Worm (Caenorhabditis elegans) whole organism, early embryonic: Measurements from ENCODE around the gene mdt-11.

Experiments used
- ama-1 ChIP-seq: fragments of 150-350 bp; optimal IDR thresholded peaks from 2 replicates; lab custom pipeline; 2014
- hnd-1 ChIP-seq: sonication (generic microtip); optimal IDR thresholded peaks from 2 replicates; lab custom pipeline; 2016; ENCODE audit warnings: missing genetic modification characterization, missing compliant biosample characterization
- scrt-1 ChIP-seq: fragments of 200-800 bp; sonication (Bioruptor generic); IDR thresholded peaks from 2 replicates; pipeline ENCODE4 v1.3.6; 2022; ENCODE audit warnings: missing genetic modification characterization, missing compliant biosample characterization
- tra-4 ChIP-seq: sonication (generic microtip); optimal IDR thresholded peaks from 2 replicates; lab custom pipeline; 2017; ENCODE audit warnings: missing genetic modification characterization, missing compliant biosample characterization

- no peak for TF ChIP-seq hnd-1 (tag; lab: Kevin White, UChicago)
- TF ChIP-seq tra-4 (tag; lab: Kevin White, UChicago): no peak
- TF ChIP-seq ama-1 (lab: Kevin White, UChicago): no peak
- TF ChIP-seq scrt-1 (GFP tag; lab: Robert Waterston, UW): no peak
Observed at ce11 chrIII:5047740-5048139, 26.7 kb downstream of the mdt-11 start, which contains the start of gene C45G9.5.
